Worm (Caenorhabditis elegans) whole organism, early embryonic: Measurements from ENCODE around the gene evl-18.

Source experiments
- aly-1 ChIP-seq: sonication (generic microtip); optimal IDR thresholded peaks from 2 replicates; lab custom pipeline; 2016; ENCODE audit warnings: missing genetic modification characterization, missing compliant biosample characterization
- ama-1 ChIP-seq: fragments of 150-350 bp; optimal IDR thresholded peaks from 2 replicates; lab custom pipeline; 2014
- ceh-13 ChIP-seq: fragments of 200-800 bp; sonication (Bioruptor generic); optimal IDR thresholded peaks from 2 replicates; lab custom pipeline; 2018; ENCODE audit warnings: mild to moderate bottlenecking, missing genetic modification characterization, missing compliant biosample characterization
- ceh-36 ChIP-seq: sonication (generic microtip); optimal IDR thresholded peaks from 2 replicates; lab custom pipeline; 2016; ENCODE audit warnings: missing genetic modification characterization, inconsistent platforms, missing compliant biosample characterization
- ets-7 ChIP-seq: sonication (generic microtip); optimal IDR thresholded peaks from 2 replicates; lab custom pipeline; 2016; ENCODE audit warnings: missing genotype, missing genetic modification characterization, missing compliant biosample characterization
- hmbx-1 ChIP-seq: sonication (generic microtip); optimal IDR thresholded peaks from 2 replicates; lab custom pipeline; 2016; ENCODE audit warnings: mild to moderate bottlenecking, missing genetic modification characterization, missing compliant biosample characterization
- hmg-4 ChIP-seq: fragments of 200-800 bp; sonication (Bioruptor generic); optimal IDR thresholded peaks from 2 replicates; lab custom pipeline; 2018; ENCODE audit warnings: mild to moderate bottlenecking, missing genetic modification characterization, missing compliant biosample characterization
- hnd-1 ChIP-seq: sonication (generic microtip); optimal IDR thresholded peaks from 2 replicates; lab custom pipeline; 2016; ENCODE audit warnings: missing genetic modification characterization, missing compliant biosample characterization
- pes-1 ChIP-seq: fragments of 200-800 bp; sonication (Bioruptor generic); IDR thresholded peaks from 2 replicates; pipeline ENCODE4 v1.3.6; 2022; ENCODE audit warnings: missing genetic modification reagents, missing genetic modification characterization, missing compliant biosample characterization
- scrt-1 ChIP-seq: fragments of 200-800 bp; sonication (Bioruptor generic); IDR thresholded peaks from 2 replicates; pipeline ENCODE4 v1.3.6; 2022; ENCODE audit warnings: missing genetic modification characterization, missing compliant biosample characterization
- tbx-11 ChIP-seq: fragments of 200-800 bp; sonication (Bioruptor generic); IDR thresholded peaks from 2 replicates; pipeline ENCODE4 v1.3.6; 2022; ENCODE audit warnings: missing genetic modification characterization, missing compliant biosample characterization
- tra-4 ChIP-seq: sonication (generic microtip); optimal IDR thresholded peaks from 2 replicates; lab custom pipeline; 2017; ENCODE audit warnings: missing genetic modification characterization, missing compliant biosample characterization

DNA sequence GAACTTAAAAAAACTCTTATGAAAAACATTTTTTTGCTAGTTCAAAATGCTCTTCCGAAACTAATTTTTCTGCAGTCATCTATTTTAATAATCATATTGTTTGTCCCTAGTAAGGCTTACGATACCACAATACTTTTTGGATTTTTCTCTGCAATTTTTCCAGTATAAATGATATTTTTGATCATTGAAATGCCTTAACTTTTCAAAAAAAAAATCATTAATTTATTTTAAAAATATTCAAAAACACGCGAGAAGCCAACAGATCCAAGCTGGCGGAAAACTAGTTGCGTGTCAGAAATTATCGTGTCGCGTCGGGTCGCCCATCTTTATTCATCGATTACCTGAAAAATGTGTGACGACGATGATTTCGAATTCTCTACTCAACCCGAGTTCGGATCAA, 33.4 kb upstream of the evl-18 start, which contains the start of gene gmeb-3:
- TF ChIP-seq ama-1 (lab: Kevin White, UChicago) (no peak), pes-1 (GFP tag; lab: Robert Waterston, UW) (no peak), tbx-11 (GFP tag; lab: Robert Waterston, UW) (no peak), ets-7 (tag; lab: Kevin White, UChicago) (no peak), ceh-36 (tag; lab: Kevin White, UChicago) (no peak), hmg-4 (GFP tag; lab: Kevin White, UChicago) (no peak), scrt-1 (GFP tag; lab: Robert Waterston, UW) (no peak), ceh-13 (GFP tag; lab: Kevin White, UChicago) (no peak), hmbx-1 (tag; lab: Kevin White, UChicago) (no peak), tra-4 (tag; lab: Kevin White, UChicago) (no peak), aly-1 (no peak), hnd-1 (tag; lab: Kevin White, UChicago) (no peak)
